Worm (Caenorhabditis elegans): ENCODE measurements around the gene F38A1.15.

F38A1.15 gene

ce11 chrIV:1243295-1243694 lies at the start of gene F38A1.15:
Gene F38A1.15 (minus strand): TSS chrIV:1243395.
- TF ChIP-seq ceh-13 (GFP tag; optimal IDR thresholded peaks at IDR 0.05) (no peak), ets-7 (tag; optimal IDR thresholded peaks at IDR 0.05) (no peak), F13C5.2 (tag; optimal IDR thresholded peaks at IDR 0.05) (no peak), ama-1 (optimal IDR thresholded peaks at IDR 0.05) (no peak), hmg-4 (GFP tag; optimal IDR thresholded peaks at IDR 0.05) (no peak), sea-1 (GFP tag; conservative IDR thresholded peaks at IDR 0.05) (no peak), tbx-11 (GFP tag; IDR thresholded peaks at IDR 0.05) (no peak), hmbx-1 (tag; optimal IDR thresholded peaks at IDR 0.05) (no peak)

- TF ChIP-seq ama-1 (optimal IDR thresholded peaks at IDR 0.05) (no peak), scrt-1 (GFP tag; IDR thresholded peaks at IDR 0.05) (no peak), hmg-4 (GFP tag; optimal IDR thresholded peaks at IDR 0.05) (no peak), flt-1 (GFP tag; IDR thresholded peaks at IDR 0.05) (no peak)
These were observed 46.1 kb upstream of the F38A1.15 start, which contains the start of gene plst-1 for ce11 chrIV:1289327-1289726. Gene plst-1 (plus strand): TSS chrIV:1289627.

ce11 chrIV:1286549-1286948 lies 43.4 kb upstream of the F38A1.15 start:
- TF ChIP-seq ceh-36 (tag; optimal IDR thresholded peaks at IDR 0.05) (no peak), flt-1 (GFP tag; IDR thresholded peaks at IDR 0.05) (no peak), ceh-13 (GFP tag; optimal IDR thresholded peaks at IDR 0.05) (no peak), B0310.2 (tag; optimal IDR thresholded peaks at IDR 0.05) (no peak), sea-1 (GFP tag; conservative IDR thresholded peaks at IDR 0.05) (no peak), pes-1 (GFP tag; IDR thresholded peaks at IDR 0.05) (no peak), tbx-11 (GFP tag; IDR thresholded peaks at IDR 0.05) (no peak), tra-4 (tag; optimal IDR thresholded peaks at IDR 0.05) (no peak)

- no peak for TF ChIP-seq tbx-11 (GFP tag; IDR thresholded peaks at IDR 0.05)
- TF ChIP-seq ceh-36 (tag; optimal IDR thresholded peaks at IDR 0.05): no peak
- TF ChIP-seq F13C5.2 (tag; optimal IDR thresholded peaks at IDR 0.05): no peak
- no peak for TF ChIP-seq ets-7 (tag; optimal IDR thresholded peaks at IDR 0.05)
- TF ChIP-seq hmbx-1 (tag; optimal IDR thresholded peaks at IDR 0.05): no peak
- TF ChIP-seq pes-1 (GFP tag; IDR thresholded peaks at IDR 0.05): no peak
- TF ChIP-seq tbx-37 (GFP tag; conservative IDR thresholded peaks at IDR 0.05): no peak
- TF ChIP-seq hnd-1 (tag; optimal IDR thresholded peaks at IDR 0.05): no peak
- TF ChIP-seq scrt-1 (GFP tag; IDR thresholded peaks at IDR 0.05): no peak
These were observed 41.7 kb upstream of the F38A1.15 start for ce11 chrIV:1284877-1285276.

- TF ChIP-seq hmg-4 (GFP tag; optimal IDR thresholded peaks at IDR 0.05): peak; percentile 8
- TF ChIP-seq B0310.2 (tag; optimal IDR thresholded peaks at IDR 0.05): no peak
These were observed 35.8 kb upstream of the F38A1.15 start for ce11 chrIV:1278945-1279344.

ce11 chrIV:1277067-1277466 lies 33.9 kb upstream of the F38A1.15 start:
- no peak for TF ChIP-seq ets-7 (tag; optimal IDR thresholded peaks at IDR 0.05)
- TF ChIP-seq tbx-37 (GFP tag; conservative IDR thresholded peaks at IDR 0.05): no peak
- TF ChIP-seq hmbx-1 (tag; optimal IDR thresholded peaks at IDR 0.05): no peak
- TF ChIP-seq B0310.2 (tag; optimal IDR thresholded peaks at IDR 0.05): no peak
- TF ChIP-seq tbx-11 (GFP tag; IDR thresholded peaks at IDR 0.05): no peak
- TF ChIP-seq flt-1 (GFP tag; IDR thresholded peaks at IDR 0.05): no peak
- TF ChIP-seq scrt-1 (GFP tag; IDR thresholded peaks at IDR 0.05): no peak
- TF ChIP-seq tra-4 (tag; optimal IDR thresholded peaks at IDR 0.05): no peak
- TF ChIP-seq pes-1 (GFP tag; IDR thresholded peaks at IDR 0.05): no peak
- no peak for TF ChIP-seq F13C5.2 (tag; optimal IDR thresholded peaks at IDR 0.05)
- TF ChIP-seq sea-1 (GFP tag; conservative IDR thresholded peaks at IDR 0.05): no peak

- TF ChIP-seq hnd-1 (tag; optimal IDR thresholded peaks at IDR 0.05) (no peak), scrt-1 (GFP tag; IDR thresholded peaks at IDR 0.05) (no peak), sea-1 (GFP tag; conservative IDR thresholded peaks at IDR 0.05) (no peak), F13C5.2 (tag; optimal IDR thresholded peaks at IDR 0.05) (no peak), tra-4 (tag; optimal IDR thresholded peaks at IDR 0.05) (no peak)
These were observed 32.7 kb upstream of the F38A1.15 start for ce11 chrIV:1275910-1276309.

- TF ChIP-seq scrt-1 (GFP tag; IDR thresholded peaks at IDR 0.05) (no peak), ets-7 (tag; optimal IDR thresholded peaks at IDR 0.05) (no peak), aly-1 (tag; optimal IDR thresholded peaks at IDR 0.05) (no peak), tbx-37 (GFP tag; conservative IDR thresholded peaks at IDR 0.05) (no peak), hnd-1 (tag; optimal IDR thresholded peaks at IDR 0.05) (no peak), ceh-36 (tag; optimal IDR thresholded peaks at IDR 0.05) (no peak), hmg-4 (GFP tag; optimal IDR thresholded peaks at IDR 0.05) (no peak)
These were observed 31.4 kb upstream of the F38A1.15 start, which contains the start of gene C09E9.1 for ce11 chrIV:1274583-1274982. Gene C09E9.1 (plus strand): TSS chrIV:1274868.

ce11 chrIV:1266724-1267123 lies 23.5 kb upstream of the F38A1.15 start, which contains the start of gene clec-170:
Gene clec-170 (plus strand): TSS chrIV:1266866.
- no peak for TF ChIP-seq tbx-11 (GFP tag; IDR thresholded peaks at IDR 0.05)
- no peak for TF ChIP-seq hnd-1 (tag; optimal IDR thresholded peaks at IDR 0.05)
- no peak for TF ChIP-seq hmg-4 (GFP tag; optimal IDR thresholded peaks at IDR 0.05)
- TF ChIP-seq ceh-13 (GFP tag; optimal IDR thresholded peaks at IDR 0.05): no peak
- TF ChIP-seq flt-1 (GFP tag; IDR thresholded peaks at IDR 0.05): no peak
- no peak for TF ChIP-seq pes-1 (GFP tag; IDR thresholded peaks at IDR 0.05)
- no peak for TF ChIP-seq scrt-1 (GFP tag; IDR thresholded peaks at IDR 0.05)
- TF ChIP-seq tbx-37 (GFP tag; conservative IDR thresholded peaks at IDR 0.05): no peak
- TF ChIP-seq B0310.2 (tag; optimal IDR thresholded peaks at IDR 0.05): no peak
- TF ChIP-seq sea-1 (GFP tag; conservative IDR thresholded peaks at IDR 0.05): no peak
- TF ChIP-seq hmbx-1 (tag; optimal IDR thresholded peaks at IDR 0.05): no peak
- no peak for TF ChIP-seq aly-1 (tag; optimal IDR thresholded peaks at IDR 0.05)
